Worm (Caenorhabditis elegans) whole organism, L2 larva: ENCODE data around the gene cest-26.

Source experiments
- ZK546.5 ChIP-seq: sonication (generic microtip); optimal IDR thresholded peaks from 2 replicates; lab custom pipeline; 2017; ENCODE audit warnings: missing biosample characterization, missing genetic modification characterization
- aly-2 ChIP-seq: fragments of 150-350 bp; optimal IDR thresholded peaks from 2 replicates; lab custom pipeline; 2014; ENCODE audit warnings: missing biosample characterization, missing genetic modification characterization
- blmp-1 ChIP-seq: sonication (generic microtip); optimal IDR thresholded peaks from 2 replicates; lab custom pipeline; 2017; ENCODE audit warnings: missing genetic modification characterization, mild to moderate bottlenecking, missing compliant biosample characterization, antibody characterized with exemption, moderate library complexity; ENCODE audit not compliant: insufficient read depth
- ceh-16 ChIP-seq: fragments of 150-350 bp; optimal IDR thresholded peaks from 2 replicates; lab custom pipeline; 2014; ENCODE audit warnings: missing biosample characterization, missing genetic modification characterization
- elt-1 ChIP-seq: fragments of 150-350 bp; optimal IDR thresholded peaks from 2 replicates; lab custom pipeline; 2014; ENCODE audit warnings: missing biosample characterization, missing genetic modification characterization
- lin-13 ChIP-seq: fragments of 150-350 bp; optimal IDR thresholded peaks from 2 replicates; lab custom pipeline; 2014; ENCODE audit warnings: missing biosample characterization, missing genetic modification reagents, missing genetic modification characterization
- lsy-2 ChIP-seq, 2 experiments: fragments of 150-350 bp in 1 of 2; sonication (generic microtip) in 1 of 2; optimal IDR thresholded peaks; 2 replicates each; lab custom pipeline; 2014 to 2017; ENCODE audit warnings: missing biosample characterization in 2 of 2, missing genetic modification characterization in 2 of 2
- nhr-237 ChIP-seq: fragments of 150-350 bp; optimal IDR thresholded peaks from 2 replicates; lab custom pipeline; 2014; ENCODE audit warnings: missing biosample characterization, missing genetic modification characterization
- snpc-4 ChIP-seq: fragments of 150-350 bp; optimal IDR thresholded peaks from 2 replicates; lab custom pipeline; 2014; ENCODE audit warnings: missing biosample characterization, missing genetic modification characterization
- unc-62 ChIP-seq: fragments of 150-350 bp; optimal IDR thresholded peaks from 2 replicates; lab custom pipeline; 2014; ENCODE audit warnings: missing biosample characterization, missing genetic modification reagents, missing genetic modification characterization
- ztf-11 ChIP-seq: sonication (generic microtip); optimal IDR thresholded peaks from 2 replicates; lab custom pipeline; 2017; ENCODE audit warnings: missing biosample characterization, missing genetic modification characterization

DNA sequence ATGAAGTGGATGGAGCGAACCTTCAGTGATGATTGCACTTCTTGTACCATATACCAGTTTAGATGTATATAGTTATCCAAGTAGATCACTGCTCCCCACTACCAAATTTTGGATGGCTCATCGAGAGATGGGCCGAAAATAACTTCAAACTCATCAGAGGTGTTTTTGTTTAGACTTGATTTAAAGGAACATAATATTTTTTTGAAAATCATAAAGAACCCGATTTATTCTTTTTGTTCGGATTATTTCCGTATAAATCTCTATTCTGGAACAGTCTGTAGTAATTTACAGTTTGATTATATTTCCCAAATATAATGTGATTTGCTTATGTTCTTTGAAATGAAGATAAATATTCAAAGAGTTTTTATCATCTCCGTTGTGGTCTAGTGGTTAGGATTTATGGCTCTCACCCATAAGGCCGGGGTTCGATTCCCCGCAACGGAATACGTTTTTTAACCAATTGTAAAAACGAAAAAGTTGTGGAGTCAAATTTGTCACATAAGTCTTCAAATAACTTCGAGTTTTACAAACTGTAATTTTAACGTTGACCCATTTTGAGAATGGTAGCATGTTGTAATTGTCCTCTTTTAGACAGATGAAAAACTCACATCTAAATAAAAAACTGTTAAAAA is 27.1 kb downstream of the cest-26 start:
- no peak for TF ChIP-seq blmp-1 (tag; lab: Kevin White, UChicago)
- TF ChIP-seq ceh-16 (tag; lab: Kevin White, UChicago): no peak
- no peak for TF ChIP-seq aly-2 (tag; lab: Kevin White, UChicago)
- no peak for TF ChIP-seq unc-62 (GFP tag; lab: Kevin White, UChicago)
- TF ChIP-seq lsy-2 (tag; optimal IDR thresholded peaks at IDR 0.05; lab: Kevin White, UChicago): no peak
- no peak for TF ChIP-seq elt-1 (tag; lab: Kevin White, UChicago)
- no peak for TF ChIP-seq snpc-4
- TF ChIP-seq ztf-11 (tag; lab: Kevin White, UChicago): no peak
- TF ChIP-seq nhr-237: no peak
- no peak for TF ChIP-seq lin-13 (GFP tag; lab: Kevin White, UChicago)
- no peak for TF ChIP-seq ZK546.5 (tag; lab: Kevin White, UChicago)
